Worm (Caenorhabditis elegans): ENCODE results near the gene srv-8.

The srv-8 gene

DNA sequence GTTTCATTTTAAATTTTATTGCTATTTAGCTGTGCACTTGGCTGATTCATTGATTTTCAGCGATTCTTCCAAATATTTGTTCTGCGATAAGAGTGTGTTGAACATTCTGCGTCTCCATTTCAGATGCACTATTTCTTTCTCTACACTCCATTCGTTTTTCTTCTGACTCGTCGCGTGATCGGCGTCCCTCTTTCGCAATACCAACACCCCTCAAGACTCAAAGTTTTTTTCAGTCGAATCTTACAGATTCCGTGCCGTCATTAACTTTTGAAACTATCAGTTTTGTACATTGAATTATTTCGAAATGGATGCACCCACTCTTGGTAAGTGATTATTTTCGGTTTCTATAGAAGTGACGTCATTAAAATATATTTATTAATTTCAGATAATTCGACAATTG, 42.4 kb upstream of the srv-8 start, which contains the start of gene frm-10 (continued):
- TF ChIP-seq zfp-2 (tag; optimal IDR thresholded peaks at IDR 0.05) (no peak), daf-8 (GFP tag; IDR thresholded peaks at IDR 0.05) (no peak), hlh-11 (tag; optimal IDR thresholded peaks at IDR 0.05) (peak; percentile 92), D1046.2 (GFP tag; IDR thresholded peaks at IDR 0.05) (no peak), dmd-6 (GFP tag; IDR thresholded peaks at IDR 0.05) (peak; percentile 84), hlh-30 (tag; optimal IDR thresholded peaks at IDR 0.05; ENCODE audit: insufficient read depth) (peak; percentile 97), nhr-10 (tag; optimal IDR thresholded peaks at IDR 0.05) (no peak), lin-13 (GFP tag; optimal IDR thresholded peaks at IDR 0.05) (peak; percentile 58), skn-1 (tag; optimal IDR thresholded peaks at IDR 0.05) (no peak), snpc-1.2 (GFP tag; IDR thresholded peaks at IDR 0.05) (no peak), ztf-7 (tag; optimal IDR thresholded peaks at IDR 0.05) (peak; percentile 49), nhr-6 (tag; optimal IDR thresholded peaks at IDR 0.05) (peak; percentile 88), ces-1 (GFP tag; optimal IDR thresholded peaks at IDR 0.05) (no peak), zip-11 (GFP tag; IDR thresholded peaks at IDR 0.05) (no peak), lin-29 (GFP tag; IDR thresholded peaks at IDR 0.05) (no peak), mxl-3 (GFP tag; optimal IDR thresholded peaks at IDR 0.05) (no peak), zfp-3 (GFP tag; conservative IDR thresholded peaks at IDR 0.05) (no peak), Y75B8A.6 (GFP tag; IDR thresholded peaks at IDR 0.05) (0 out of 2 replicates have a peak, but pooled peaks have one; percentile 31), egl-27 (tag; optimal IDR thresholded peaks at IDR 0.05) (no peak), T20F7.1 (GFP tag; optimal IDR thresholded peaks at IDR 0.05) (peak; percentile 80), spr-1 (tag; optimal IDR thresholded peaks at IDR 0.05) (peak; percentile 11), daf-16 (GFP tag; optimal IDR thresholded peaks at IDR 0.05) (no peak), daf-16 (tag; optimal IDR thresholded peaks at IDR 0.05) (peak; percentile 81), saeg-2 (GFP tag; IDR thresholded peaks at IDR 0.05) (no peak), lin-1 (GFP tag; IDR thresholded peaks at IDR 0.05) (peak; percentile 69; the same call in 1 of the 2 replicates), Y48G9A.11 (GFP tag; IDR thresholded peaks at IDR 0.05) (no peak), nhr-102 (tag; optimal IDR thresholded peaks at IDR 0.05) (peak; percentile 47), F26F4.8 (GFP tag; conservative IDR thresholded peaks at IDR 0.05) (no peak), pha-4 (GFP tag; IDR thresholded peaks at IDR 0.05) (peak; percentile 55; the same call in 1 of the 2 replicates), pha-4 (tag; optimal IDR thresholded peaks at IDR 0.05) (peak; percentile 88), aly-2 (tag; optimal IDR thresholded peaks at IDR 0.05) (no peak), arid-1 (GFP tag; conservative IDR thresholded peaks at IDR 0.05) (0 out of 2 replicates have a peak, but pooled peaks have one; percentile 28), ZK546.5 (tag; optimal IDR thresholded peaks at IDR 0.05) (no peak), snpc-4 (tag; optimal IDR thresholded peaks at IDR 0.05) (no peak), lsy-2 (tag; optimal IDR thresholded peaks at IDR 0.05) (peak; percentile 55 to 67), F10B5.3 (tag; optimal IDR thresholded peaks at IDR 0.05) (no peak), lin-39 (tag; optimal IDR thresholded peaks at IDR 0.05) (no peak), lin-38 (GFP tag; IDR thresholded peaks at IDR 0.05) (no peak), nhr-11 (tag; optimal IDR thresholded peaks at IDR 0.05) (peak; percentile 45), nhr-41 (GFP tag; IDR thresholded peaks at IDR 0.05) (no peak), nhr-77 (tag; optimal IDR thresholded peaks at IDR 0.05) (peak; percentile 36), fkh-10 (GFP tag; optimal IDR thresholded peaks at IDR 0.05) (no peak), mdt-29 (GFP tag; IDR thresholded peaks at IDR 0.05) (0 out of 2 replicates have a peak, but pooled peaks have one; percentile 49), fos-1 (tag; optimal IDR thresholded peaks at IDR 0.05) (no peak), hmg-1.1 (GFP tag; IDR thresholded peaks at IDR 0.05) (peak; percentile 66; the same call in 1 of the 2 replicates), rbr-2 (tag; optimal IDR thresholded peaks at IDR 0.05) (peak; percentile 41), nhr-28 (tag; optimal IDR thresholded peaks at IDR 0.05) (peak; percentile 94)
